Worm (Caenorhabditis elegans) whole organism, mixed stage, embryonic: ENCODE data around the gene ZK666.1.

Experiments used
- M03D4.4 ChIP-seq: sonication (generic microtip); optimal IDR thresholded peaks from 2 replicates; lab custom pipeline; 2017; ENCODE audit warnings: mild to moderate bottlenecking, missing genetic modification characterization, missing compliant biosample characterization
- blmp-1 ChIP-seq: fragments of 150-350 bp; optimal IDR thresholded peaks from 2 replicates; lab custom pipeline; 2014; ENCODE audit warnings: missing biosample characterization, missing genetic modification characterization
- ceh-39 ChIP-seq: fragments of 150-350 bp; optimal IDR thresholded peaks from 2 replicates; lab custom pipeline; 2014; ENCODE audit warnings: missing biosample characterization, missing genetic modification characterization
- ceh-43 ChIP-seq: fragments of 200-800 bp; sonication (Bioruptor generic); optimal IDR thresholded peaks from 2 replicates; lab custom pipeline; 2018; ENCODE audit warnings: mild to moderate bottlenecking, missing genetic modification characterization, moderate library complexity, missing compliant biosample characterization
- ceh-83 ChIP-seq: fragments of 200-800 bp; sonication (Bioruptor generic); optimal IDR thresholded peaks from 2 replicates; lab custom pipeline; 2018; ENCODE audit warnings: mild to moderate bottlenecking, missing genetic modification characterization, missing compliant biosample characterization
- ces-1 ChIP-seq: fragments of 150-350 bp; optimal IDR thresholded peaks from 2 replicates; lab custom pipeline; 2014; ENCODE audit warnings: missing biosample characterization, missing genetic modification reagents, missing genetic modification characterization
- cnd-1 ChIP-seq: fragments of 200-800 bp; sonication (Bioruptor generic); optimal IDR thresholded peaks from 2 replicates; lab custom pipeline; 2018; ENCODE audit warnings: mild to moderate bottlenecking, missing genetic modification characterization, missing compliant biosample characterization
- elt-1 ChIP-seq: sonication (generic microtip); optimal IDR thresholded peaks from 2 replicates; lab custom pipeline; 2017; ENCODE audit warnings: missing genetic modification characterization, mild to moderate bottlenecking, missing compliant biosample characterization, antibody characterized with exemption, moderate library complexity, borderline replicate concordance; ENCODE audit not compliant: insufficient read depth
- flh-1 ChIP-seq: fragments of 200-800 bp; sonication (Bioruptor generic); optimal IDR thresholded peaks from 2 replicates; lab custom pipeline; 2018; ENCODE audit warnings: mild to moderate bottlenecking, missing genetic modification characterization, moderate library complexity, missing compliant biosample characterization
- ham-2 ChIP-seq: fragments of 200-800 bp; sonication (Bioruptor generic); optimal IDR thresholded peaks from 2 replicates; lab custom pipeline; 2018; ENCODE audit warnings: mild to moderate bottlenecking, missing genetic modification characterization, missing compliant biosample characterization
- hlh-1 ChIP-seq: fragments of 150-350 bp; optimal IDR thresholded peaks from 2 replicates; lab custom pipeline; 2014; ENCODE audit warnings: missing biosample characterization, missing genetic modification reagents, missing genetic modification characterization
- lin-13 ChIP-seq: fragments of 150-350 bp; optimal IDR thresholded peaks from 2 replicates; lab custom pipeline; 2014; ENCODE audit warnings: missing biosample characterization, missing genetic modification characterization
- lin-32 ChIP-seq: fragments of 200-800 bp; sonication (Bioruptor generic); optimal IDR thresholded peaks from 2 replicates; lab custom pipeline; 2018; ENCODE audit warnings: mild to moderate bottlenecking, missing genetic modification characterization, missing compliant biosample characterization
- lsy-2 ChIP-seq: fragments of 150-350 bp; optimal IDR thresholded peaks from 2 replicates; lab custom pipeline; 2014; ENCODE audit warnings: missing biosample characterization, missing genetic modification characterization
- mep-1 ChIP-seq: fragments of 150-350 bp; optimal IDR thresholded peaks from 2 replicates; lab custom pipeline; 2017; ENCODE audit warnings: missing biosample characterization, missing genetic modification reagents, missing genetic modification characterization, inconsistent platforms
- nhr-2 ChIP-seq: fragments of 150-350 bp; optimal IDR thresholded peaks from 2 replicates; lab custom pipeline; 2014; ENCODE audit warnings: missing biosample characterization, missing genetic modification characterization
- nhr-237 ChIP-seq: fragments of 150-350 bp; optimal IDR thresholded peaks from 2 replicates; lab custom pipeline; 2014; ENCODE audit warnings: missing biosample characterization, missing genetic modification characterization
- nhr-28 ChIP-seq: fragments of 150-350 bp; optimal IDR thresholded peaks from 2 replicates; lab custom pipeline; 2014; ENCODE audit warnings: missing biosample characterization, missing genetic modification characterization
- nhr-76 ChIP-seq: sonication (generic microtip); optimal IDR thresholded peaks from 2 replicates; lab custom pipeline; 2017; ENCODE audit warnings: missing biosample characterization, missing genetic modification characterization
- pha-4 ChIP-seq: fragments of 150-350 bp; optimal IDR thresholded peaks from 2 replicates; lab custom pipeline; 2018; ENCODE audit warnings: missing biosample characterization, missing genetic modification reagents, missing genetic modification characterization
- sem-2 ChIP-seq: fragments of 200-800 bp; sonication (Bioruptor generic); optimal IDR thresholded peaks from 2 replicates; lab custom pipeline; 2018; ENCODE audit warnings: mild to moderate bottlenecking, missing genetic modification characterization, missing compliant biosample characterization
- snpc-4 ChIP-seq: fragments of 150-350 bp; optimal IDR thresholded peaks from 2 replicates; lab custom pipeline; 2014; ENCODE audit warnings: missing biosample characterization, missing genetic modification characterization
- sptf-1 ChIP-seq: sonication (generic microtip); optimal IDR thresholded peaks from 2 replicates; lab custom pipeline; 2017; ENCODE audit warnings: mild to moderate bottlenecking, missing genetic modification characterization, moderate library complexity, missing compliant biosample characterization
- tbx-8 ChIP-seq: fragments of 200-800 bp; sonication (Bioruptor generic); optimal IDR thresholded peaks from 2 replicates; lab custom pipeline; 2018; ENCODE audit warnings: mild to moderate bottlenecking, missing genetic modification characterization, moderate library complexity, missing compliant biosample characterization
- unc-120 ChIP-seq: sonication (generic microtip); optimal IDR thresholded peaks from 2 replicates; lab custom pipeline; 2017; ENCODE audit warnings: missing genetic modification characterization, missing compliant biosample characterization; ENCODE audit not compliant: poor library complexity, severe bottlenecking
- unc-39 ChIP-seq: fragments of 150-350 bp; optimal IDR thresholded peaks from 2 replicates; lab custom pipeline; 2014; ENCODE audit warnings: missing biosample characterization, missing genetic modification characterization
- zip-8 ChIP-seq: fragments of 150-350 bp; optimal IDR thresholded peaks from 2 replicates; lab custom pipeline; 2014; ENCODE audit warnings: missing biosample characterization, missing genetic modification characterization
- ztf-11 ChIP-seq: fragments of 150-350 bp; optimal IDR thresholded peaks from 2 replicates; lab custom pipeline; 2014; ENCODE audit warnings: missing biosample characterization, missing genetic modification characterization

The ZK666.1 gene

DNA sequence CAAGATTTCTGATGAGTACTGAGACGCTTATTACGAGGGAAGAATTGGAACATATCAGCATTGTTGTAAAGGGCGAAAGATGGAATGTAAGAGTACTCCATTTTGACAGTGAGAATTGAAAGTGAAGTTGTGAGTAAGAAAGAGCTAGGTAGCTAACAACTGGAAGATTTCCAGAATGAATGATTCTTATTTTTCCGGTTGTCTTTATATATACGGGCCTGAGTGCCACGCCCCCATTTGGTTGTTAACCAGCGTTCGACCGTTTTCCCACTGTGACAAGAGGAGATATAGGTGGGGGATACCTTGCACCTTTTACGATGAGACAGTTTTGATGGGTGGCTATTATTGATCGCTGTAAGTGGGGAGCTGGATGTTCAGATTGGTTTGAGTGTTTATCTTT is at the start of gene ZK666.1:
ZK666.1 (minus strand) TSS at position 101 of the 400 bp plus-strand sequence.
- TF ChIP-seq nhr-28 (tag; lab: Kevin White, UChicago) (no peak), nhr-237 (no peak), nhr-2 (tag; lab: Kevin White, UChicago) (no peak), zip-8 (no peak), lsy-2 (no peak), cnd-1 (tag; lab: Kevin White, UChicago) (no peak)

DNA sequence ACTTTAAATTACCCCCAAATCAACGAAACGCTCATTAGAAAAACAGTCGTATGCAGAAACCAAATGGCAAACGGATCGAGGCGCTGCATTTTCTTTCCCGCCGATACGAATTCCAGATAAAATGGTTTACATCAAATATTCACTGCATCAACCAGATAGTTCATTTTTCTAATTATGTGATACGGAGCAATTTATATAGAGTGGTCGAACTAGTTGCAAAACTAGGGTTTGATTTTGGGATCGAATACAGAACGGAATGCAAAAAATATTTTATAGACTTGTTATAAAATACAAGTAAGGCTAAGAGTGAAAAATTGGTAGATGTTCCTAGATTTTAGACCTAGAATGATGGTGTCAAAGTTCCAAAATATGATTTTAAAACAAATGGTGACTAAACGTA is 48.7 kb upstream of the ZK666.1 start:
- TF ChIP-seq flh-1: no peak
- no peak for TF ChIP-seq tbx-8 (GFP tag; lab: Kevin White, UChicago)
- no peak for TF ChIP-seq lin-13 (tag; lab: Kevin White, UChicago)
- no peak for TF ChIP-seq ham-2 (GFP tag; lab: Kevin White, UChicago)
- TF ChIP-seq nhr-237: no peak
- no peak for TF ChIP-seq zip-8
- TF ChIP-seq pha-4: no peak
- TF ChIP-seq ceh-39: no peak
- no peak for TF ChIP-seq elt-1 (tag; lab: Kevin White, UChicago)
- no peak for TF ChIP-seq ces-1 (GFP tag; lab: Kevin White, UChicago)

DNA sequence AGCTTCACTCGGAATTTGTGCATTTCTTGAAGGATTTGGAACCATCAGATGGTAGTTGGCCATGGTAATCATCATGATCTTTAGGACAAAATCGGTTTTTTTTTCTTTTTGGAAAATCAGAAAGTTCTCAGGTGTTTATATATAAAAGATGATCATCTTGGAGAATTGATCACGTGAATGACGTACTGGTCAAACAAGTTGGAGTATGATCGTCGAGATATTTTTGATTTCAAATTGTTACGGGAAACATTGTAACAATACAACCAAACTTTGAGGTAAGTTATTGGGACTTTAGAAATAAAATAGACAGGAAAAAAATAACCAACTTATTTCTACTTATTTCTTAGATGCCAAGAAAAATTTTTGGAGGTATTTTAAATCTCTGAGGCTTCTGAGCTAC is 47.9 kb upstream of the ZK666.1 start, which contains the start of gene F59B10.4:
F59B10.4 (minus strand) TSS at position 101 of the 400 bp plus-strand sequence.
- TF ChIP-seq ceh-43: no peak
- TF ChIP-seq ham-2 (GFP tag; lab: Kevin White, UChicago): no peak
- TF ChIP-seq cnd-1 (tag; lab: Kevin White, UChicago): no peak
- TF ChIP-seq pha-4: no peak
- TF ChIP-seq M03D4.4 (tag; lab: Kevin White, UChicago): no peak
- TF ChIP-seq unc-120 (tag; lab: Kevin White, UChicago): no peak
- no peak for TF ChIP-seq blmp-1
- TF ChIP-seq sptf-1: no peak
- no peak for TF ChIP-seq ceh-39
- TF ChIP-seq lsy-2: no peak
- TF ChIP-seq nhr-28 (tag; lab: Kevin White, UChicago): no peak

DNA sequence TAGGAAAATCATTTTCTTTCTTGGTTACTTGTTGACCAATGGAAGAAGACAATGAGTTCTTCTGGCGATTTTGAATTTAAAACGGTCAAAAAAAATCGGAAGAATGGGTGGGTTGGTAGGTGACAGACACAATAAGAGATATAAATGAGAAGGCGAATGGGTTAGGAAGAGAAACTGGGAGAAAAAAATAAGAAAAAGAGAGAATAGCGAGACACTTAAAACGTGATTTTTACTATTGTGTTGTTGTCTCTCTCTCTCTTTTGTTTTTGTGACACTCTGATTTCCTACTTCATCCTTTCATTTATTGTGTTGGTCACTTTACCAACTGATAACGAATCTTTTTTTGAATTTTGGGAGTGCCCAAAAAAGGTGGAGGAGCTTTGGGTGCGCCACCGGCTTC is 45.2 kb upstream of the ZK666.1 start:
- no peak for TF ChIP-seq ceh-43

DNA sequence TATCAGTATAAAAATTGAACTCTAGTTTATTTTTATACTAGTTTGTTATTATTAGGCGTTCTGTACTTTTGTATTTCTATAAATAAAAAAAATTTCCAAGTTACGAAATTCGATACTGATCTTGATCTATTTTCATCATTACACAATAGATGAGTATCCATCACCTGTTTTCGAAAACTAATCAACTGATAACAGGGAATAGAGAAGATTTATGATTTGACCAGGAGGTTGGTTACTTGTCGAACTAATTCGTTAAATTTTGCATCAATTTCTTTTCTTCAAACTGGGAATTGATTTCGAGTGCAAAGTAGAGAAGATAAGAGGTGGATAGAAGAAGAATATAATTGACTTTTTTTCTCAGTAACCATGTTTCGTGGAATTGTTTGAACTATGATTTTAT is 44.3 kb upstream of the ZK666.1 start:
- TF ChIP-seq M03D4.4 (tag; lab: Kevin White, UChicago) (no peak), unc-120 (tag; lab: Kevin White, UChicago) (no peak), ceh-83 (GFP tag; lab: Kevin White, UChicago) (no peak), pha-4 (no peak), lsy-2 (no peak), sptf-1 (no peak), cnd-1 (tag; lab: Kevin White, UChicago) (no peak), snpc-4 (no peak)

DNA sequence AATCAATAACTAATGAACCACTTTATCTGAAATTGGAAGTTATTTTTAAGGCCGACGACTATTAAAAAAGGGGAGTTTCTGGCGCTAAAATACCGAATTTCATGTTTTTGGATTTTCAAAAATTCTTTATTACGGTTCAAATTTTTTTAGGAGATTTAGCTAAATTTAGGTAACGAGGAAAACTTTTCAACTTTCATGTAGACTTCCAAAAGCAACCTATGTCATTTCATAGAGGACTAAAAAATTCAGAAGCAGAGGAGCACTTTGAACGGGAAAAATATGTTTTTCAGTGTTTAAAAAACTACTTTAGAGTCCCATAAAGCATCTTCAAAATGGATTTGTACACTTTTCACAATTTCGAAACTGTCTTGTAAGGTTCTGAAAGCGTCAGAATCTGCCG is 42.2 kb upstream of the ZK666.1 start:
- TF ChIP-seq ztf-11 (tag; lab: Kevin White, UChicago) (no peak), lin-32 (GFP tag; lab: Kevin White, UChicago) (no peak), sem-2 (GFP tag; lab: Kevin White, UChicago) (no peak), M03D4.4 (tag; lab: Kevin White, UChicago) (no peak), hlh-1 (tag; lab: Kevin White, UChicago) (no peak)

DNA sequence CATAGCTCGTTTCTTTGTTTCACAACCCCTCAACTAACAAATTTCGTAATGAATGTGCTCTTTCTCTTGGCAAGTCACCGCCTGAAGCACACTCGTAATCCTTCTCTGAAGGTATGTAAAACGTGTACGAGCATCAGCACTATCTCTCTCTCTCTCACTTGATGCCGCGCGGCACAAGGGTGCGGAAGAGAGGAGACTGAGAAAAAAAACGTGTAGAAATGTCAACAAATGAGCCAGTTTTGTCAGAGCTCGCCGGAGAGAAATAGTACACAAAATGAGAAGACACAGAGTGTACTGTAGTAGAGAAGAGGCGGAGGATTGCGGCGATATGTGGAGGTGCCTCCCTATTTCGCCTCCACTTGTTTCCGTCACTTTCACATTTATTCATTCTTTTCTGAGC is 39.1 kb upstream of the ZK666.1 start, which contains the start of gene F59B10.3:
F59B10.3 (plus strand) TSS at position 301 of the 400 bp plus-strand sequence.
- TF ChIP-seq nhr-237 (no peak), flh-1 (no peak), cnd-1 (tag; lab: Kevin White, UChicago) (no peak), lin-13 (tag; lab: Kevin White, UChicago) (no peak), pha-4 (peak; percentile 63)

DNA sequence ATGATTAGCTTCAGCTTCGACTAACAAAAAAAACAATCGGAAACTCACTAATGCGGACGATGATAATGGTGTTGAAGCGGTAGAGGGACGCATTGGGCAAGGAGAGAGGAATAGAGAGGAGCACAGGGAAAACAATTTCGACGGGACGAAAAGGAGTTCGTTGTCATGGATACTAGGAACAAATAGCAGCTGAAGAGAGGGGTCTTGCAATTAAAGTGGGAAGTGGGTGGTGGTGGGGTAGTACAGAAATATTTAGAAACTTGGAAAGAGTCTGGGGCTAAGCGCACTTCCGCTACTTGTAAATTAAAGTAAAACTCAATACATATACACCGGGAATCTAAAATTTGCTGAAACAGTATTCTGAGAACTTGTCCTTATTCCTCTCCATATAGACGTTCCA is 38.6 kb upstream of the ZK666.1 start, which contains the start of gene F59B10.2:
F59B10.2 (minus strand) TSS at position 101 of the 400 bp plus-strand sequence.
- TF ChIP-seq ham-2 (GFP tag; lab: Kevin White, UChicago): no peak
- TF ChIP-seq unc-39 (tag; lab: Kevin White, UChicago): no peak
- no peak for TF ChIP-seq tbx-8 (GFP tag; lab: Kevin White, UChicago)
- no peak for TF ChIP-seq nhr-2 (tag; lab: Kevin White, UChicago)
- TF ChIP-seq hlh-1 (tag; lab: Kevin White, UChicago): no peak
- TF ChIP-seq ceh-43: no peak
- no peak for TF ChIP-seq M03D4.4 (tag; lab: Kevin White, UChicago)
- no peak for TF ChIP-seq mep-1 (tag; lab: Kevin White, UChicago)
- TF ChIP-seq ceh-83 (GFP tag; lab: Kevin White, UChicago): no peak
- TF ChIP-seq lin-32 (GFP tag; lab: Kevin White, UChicago): no peak
- TF ChIP-seq sem-2 (GFP tag; lab: Kevin White, UChicago): no peak
- no peak for TF ChIP-seq nhr-76 (tag; lab: Kevin White, UChicago)
